Worm (Caenorhabditis elegans): Measurements from ENCODE around the gene ncx-9.

DNA sequence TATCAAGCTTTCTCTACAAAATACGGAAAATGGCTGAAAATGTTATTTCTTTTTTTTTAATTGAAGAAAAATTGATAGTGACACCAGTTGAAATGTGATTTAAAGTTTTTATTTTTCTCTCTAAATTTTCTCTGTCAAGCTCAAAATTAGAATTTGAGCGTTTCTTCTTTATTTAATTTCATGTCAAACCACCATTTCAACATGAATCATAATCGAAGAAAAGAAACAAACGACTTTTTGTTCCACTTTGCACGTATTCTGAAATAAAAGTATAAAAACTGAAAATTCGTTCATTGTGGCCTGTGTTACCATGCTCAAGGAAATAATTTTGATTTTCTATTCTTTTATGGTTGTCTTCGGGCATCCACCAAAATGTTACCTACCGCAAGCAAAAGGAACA, 38.0 kb upstream of the ncx-9 start, which contains the start of gene K11D12.13:
- TF ChIP-seq ama-1 (optimal IDR thresholded peaks at IDR 0.05) (no peak), ZK546.5 (tag; optimal IDR thresholded peaks at IDR 0.05) (no peak), snpc-4 (tag; optimal IDR thresholded peaks at IDR 0.05) (no peak), zag-1 (tag; optimal IDR thresholded peaks at IDR 0.05) (no peak), unc-39 (tag; optimal IDR thresholded peaks at IDR 0.05) (no peak), aly-2 (tag; optimal IDR thresholded peaks at IDR 0.05) (no peak), ztf-11 (tag; optimal IDR thresholded peaks at IDR 0.05) (no peak), F13H6.1 (tag; optimal IDR thresholded peaks at IDR 0.05) (no peak), dmd-4 (tag; optimal IDR thresholded peaks at IDR 0.05) (no peak), unc-62 (GFP tag; optimal IDR thresholded peaks at IDR 0.05) (no peak)
